Worm (Caenorhabditis elegans) whole organism, early embryonic: ENCODE data around the gene arx-5.

Experiments used
- B0310.2 ChIP-seq: sonication (generic microtip); optimal IDR thresholded peaks from 2 replicates; lab custom pipeline; 2016; ENCODE audit warnings: mild to moderate bottlenecking, missing genetic modification characterization, missing compliant biosample characterization
- F13C5.2 ChIP-seq: sonication (generic microtip); optimal IDR thresholded peaks from 2 replicates; lab custom pipeline; 2017; ENCODE audit warnings: mild to moderate bottlenecking, missing genetic modification characterization, inconsistent platforms, missing compliant biosample characterization
- aly-1 ChIP-seq: sonication (generic microtip); optimal IDR thresholded peaks from 2 replicates; lab custom pipeline; 2016; ENCODE audit warnings: missing genetic modification characterization, missing compliant biosample characterization
- ama-1 ChIP-seq: fragments of 150-350 bp; optimal IDR thresholded peaks from 2 replicates; lab custom pipeline; 2014
- ceh-13 ChIP-seq: fragments of 200-800 bp; sonication (Bioruptor generic); optimal IDR thresholded peaks from 2 replicates; lab custom pipeline; 2018; ENCODE audit warnings: mild to moderate bottlenecking, missing genetic modification characterization, missing compliant biosample characterization
- ceh-36 ChIP-seq: sonication (generic microtip); optimal IDR thresholded peaks from 2 replicates; lab custom pipeline; 2016; ENCODE audit warnings: missing genetic modification characterization, inconsistent platforms, missing compliant biosample characterization
- ets-7 ChIP-seq: sonication (generic microtip); optimal IDR thresholded peaks from 2 replicates; lab custom pipeline; 2016; ENCODE audit warnings: missing genotype, missing genetic modification characterization, missing compliant biosample characterization
- flt-1 ChIP-seq: fragments of 200-800 bp; sonication (Bioruptor generic); IDR thresholded peaks from 2 replicates; pipeline ENCODE4 v1.3.6; 2022; ENCODE audit warnings: missing genetic modification characterization, missing compliant biosample characterization
- hmbx-1 ChIP-seq: sonication (generic microtip); optimal IDR thresholded peaks from 2 replicates; lab custom pipeline; 2016; ENCODE audit warnings: mild to moderate bottlenecking, missing genetic modification characterization, missing compliant biosample characterization
- hmg-4 ChIP-seq: fragments of 200-800 bp; sonication (Bioruptor generic); optimal IDR thresholded peaks from 2 replicates; lab custom pipeline; 2018; ENCODE audit warnings: mild to moderate bottlenecking, missing genetic modification characterization, missing compliant biosample characterization
- hnd-1 ChIP-seq: sonication (generic microtip); optimal IDR thresholded peaks from 2 replicates; lab custom pipeline; 2016; ENCODE audit warnings: missing genetic modification characterization, missing compliant biosample characterization
- sea-1 ChIP-seq: fragments of 200-800 bp; sonication (Bioruptor generic); conservative IDR thresholded peaks from 2 replicates; pipeline ENCODE4 v1.3.6; 2022; ENCODE audit warnings: missing genetic modification characterization, missing compliant biosample characterization
- tbx-11 ChIP-seq: fragments of 200-800 bp; sonication (Bioruptor generic); IDR thresholded peaks from 2 replicates; pipeline ENCODE4 v1.3.6; 2022; ENCODE audit warnings: missing genetic modification characterization, missing compliant biosample characterization
- tbx-37 ChIP-seq: fragments of 200-800 bp; sonication (Bioruptor generic); conservative IDR thresholded peaks from 2 replicates; pipeline ENCODE4 v1.3.6; 2022; ENCODE audit warnings: missing genetic modification reagents, missing genetic modification characterization, missing compliant biosample characterization

ce11 chrIII:12838913-12839366 is 21.0 kb upstream of the arx-5 start, which contains the start of gene Y37D8A.4:
- no peak for TF ChIP-seq aly-1 (tag; lab: Kevin White, UChicago)
- no peak for TF ChIP-seq hmg-4 (GFP tag; lab: Kevin White, UChicago)
- no peak for TF ChIP-seq tbx-11 (GFP tag; lab: Robert Waterston, UW)
- TF ChIP-seq tbx-37 (GFP tag; lab: Robert Waterston, UW): no peak
- no peak for TF ChIP-seq ceh-36 (tag; lab: Kevin White, UChicago)
- no peak for TF ChIP-seq ama-1
- no peak for TF ChIP-seq flt-1 (GFP tag; lab: Robert Waterston, UW)
- no peak for TF ChIP-seq ceh-13 (GFP tag; lab: Kevin White, UChicago)
- TF ChIP-seq B0310.2 (tag; lab: Kevin White, UChicago): no peak
- no peak for TF ChIP-seq ets-7
- no peak for TF ChIP-seq sea-1 (GFP tag; lab: Robert Waterston, UW)
- TF ChIP-seq F13C5.2 (tag; lab: Kevin White, UChicago): no peak
- TF ChIP-seq hmbx-1 (tag; lab: Kevin White, UChicago): no peak
- no peak for TF ChIP-seq hnd-1 (tag; lab: Kevin White, UChicago)
